Worm (Caenorhabditis elegans): Measurements from ENCODE around the gene lgc-11.

The lgc-11 gene

DNA sequence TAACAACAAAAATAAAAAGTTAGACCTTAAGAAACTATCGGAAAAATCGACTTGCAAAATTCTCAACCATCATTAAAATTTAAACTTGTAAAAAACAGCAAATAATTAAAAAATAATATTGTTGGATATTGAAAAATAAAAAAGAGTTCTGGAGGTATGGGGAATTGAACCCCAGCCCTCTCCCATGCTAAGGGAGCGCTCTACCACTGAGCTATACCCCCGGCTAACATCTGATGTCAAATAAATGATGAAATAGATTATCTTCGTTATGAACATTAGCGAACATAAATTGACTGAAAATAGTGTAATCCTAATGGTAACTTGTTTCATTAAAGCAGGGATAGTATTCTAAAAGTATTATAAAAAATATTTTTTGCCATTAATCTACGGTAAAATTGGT is 708 bp upstream of the lgc-11 start (continued):
- TF ChIP-seq hmg-20 (GFP tag; IDR thresholded peaks at IDR 0.05), result no peak
- TF ChIP-seq Y56A3A.18 (GFP tag; IDR thresholded peaks at IDR 0.05), result no peak
- TF ChIP-seq Y53G8AR.9 (GFP tag; conservative IDR thresholded peaks at IDR 0.05), result no peak
- TF ChIP-seq snpc-3.4 (tag; optimal IDR thresholded peaks at IDR 0.05), result peak; percentile 52
- no peak for TF ChIP-seq Y79H2A.3 (GFP tag; conservative IDR thresholded peaks at IDR 0.05)
- TF ChIP-seq B0019.2 (GFP tag; conservative IDR thresholded peaks at IDR 0.05), result no peak
- 0 out of 2 replicates have a peak, but pooled peaks have one; percentile 10 for TF ChIP-seq ztf-6 (GFP tag; IDR thresholded peaks at IDR 0.05)
- no peak for TF ChIP-seq sea-2 (GFP tag; IDR thresholded peaks at IDR 0.05)
- no peak for TF ChIP-seq athp-1 (tag; optimal IDR thresholded peaks at IDR 0.05)
- TF ChIP-seq ceh-27 (GFP tag; optimal IDR thresholded peaks at IDR 0.05), result no peak
- peak; percentile 61 for TF ChIP-seq mxl-1 (tag; optimal IDR thresholded peaks at IDR 0.05)
- TF ChIP-seq cebp-2 (GFP tag; IDR thresholded peaks at IDR 0.05), result no peak
- no peak for TF ChIP-seq F33H1.4 (GFP tag; IDR thresholded peaks at IDR 0.05)

DNA sequence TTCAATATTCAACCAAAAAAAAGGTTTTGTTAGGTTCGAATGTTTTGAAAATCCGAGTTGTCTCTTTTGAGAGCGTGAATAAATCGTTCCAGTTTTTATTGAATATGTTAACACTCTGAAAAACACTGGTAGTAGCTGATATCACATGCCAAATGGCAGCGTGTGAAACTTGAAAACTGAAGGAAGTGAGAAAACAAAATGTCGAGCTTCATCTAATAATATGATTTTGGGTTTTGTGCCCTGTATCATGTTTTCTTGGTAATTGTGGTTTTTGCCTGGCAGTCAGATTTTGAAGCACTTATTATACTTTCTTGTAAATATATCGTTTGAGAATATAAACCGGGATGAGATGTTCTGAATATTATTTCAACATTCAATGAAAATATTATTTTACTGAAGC is 3.6 kb downstream of the lgc-11 start, which contains the start of gene F48E3.6:
F48E3.6 (minus strand) TSS at position 101 of the 400 bp plus-strand sequence.
- TF ChIP-seq ekl-4 (GFP tag; IDR thresholded peaks at IDR 0.05), result no peak
- TF ChIP-seq madf-6 (GFP tag; IDR thresholded peaks at IDR 0.05), result no peak
- no peak for TF ChIP-seq ztf-3 (GFP tag; optimal IDR thresholded peaks at IDR 0.05)
- no peak for TF ChIP-seq dpff-1 (tag; optimal IDR thresholded peaks at IDR 0.05)
- TF ChIP-seq madf-3 (GFP tag; IDR thresholded peaks at IDR 0.05), result no peak
- TF ChIP-seq bed-1 (GFP tag; IDR thresholded peaks at IDR 0.05), result no peak
- no peak for TF ChIP-seq hlh-12 (tag; optimal IDR thresholded peaks at IDR 0.05)

DNA sequence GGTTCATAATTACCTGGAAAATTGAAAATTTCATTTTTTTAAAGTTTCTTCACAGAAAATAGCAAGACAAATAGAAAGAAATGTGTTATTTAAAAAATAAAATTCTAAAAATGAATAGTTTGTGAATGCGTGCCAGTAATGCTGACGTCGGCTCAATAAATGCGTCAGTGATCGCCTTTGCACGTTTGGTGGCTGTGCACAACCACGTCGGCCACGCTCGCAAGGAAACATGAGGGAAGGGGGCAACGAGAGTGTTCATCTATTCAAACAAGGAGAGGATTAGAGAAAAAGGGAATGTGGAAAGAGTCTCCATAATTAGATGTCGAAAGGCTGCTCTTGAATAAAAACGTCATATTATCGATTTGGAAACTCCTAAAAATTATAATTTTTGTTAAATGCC is 5.5 kb downstream of the lgc-11 start, which contains the start of gene uggt-1:
uggt-1 (minus strand) TSS at position 13 of the 400 bp plus-strand sequence.
- TF ChIP-seq pha-4 (tag; optimal IDR thresholded peaks at IDR 0.05) (no peak), rpc-1 (optimal IDR thresholded peaks at IDR 0.05) (no peak), rpc-1 (tag; optimal IDR thresholded peaks at IDR 0.05) (no peak), akir-1 (GFP tag; optimal IDR thresholded peaks at IDR 0.05) (no peak), nhr-27 (tag; optimal IDR thresholded peaks at IDR 0.05) (no peak), hmg-1.2 (GFP tag; IDR thresholded peaks at IDR 0.05) (peak; percentile 63), snpc-1.1 (tag; optimal IDR thresholded peaks at IDR 0.05; ENCODE audit: insufficient read depth) (no peak), B0019.2 (GFP tag; conservative IDR thresholded peaks at IDR 0.05) (no peak), dpff-1 (tag; optimal IDR thresholded peaks at IDR 0.05) (no peak), lin-35 (GFP tag; optimal IDR thresholded peaks at IDR 0.05) (peak in 1 of 3 experiments; percentile 87), him-1 (tag; optimal IDR thresholded peaks at IDR 0.05) (no peak), chd-7 (tag; optimal IDR thresholded peaks at IDR 0.05) (peak; percentile 69), sea-2 (GFP tag; IDR thresholded peaks at IDR 0.05) (no peak), mes-4 (tag; optimal IDR thresholded peaks at IDR 0.05) (no peak), unc-130 (GFP tag; optimal IDR thresholded peaks at IDR 0.05) (no peak), tbp1 (GFP tag; optimal IDR thresholded peaks at IDR 0.05) (peak; percentile 61), ceh-91 (GFP tag; IDR thresholded peaks at IDR 0.05) (no peak), F23B12.7 (tag; optimal IDR thresholded peaks at IDR 0.05; ENCODE audit: insufficient read depth) (no peak), ets-4 (GFP tag; optimal IDR thresholded peaks at IDR 0.05) (peak; percentile 59), somi-1 (GFP tag; optimal IDR thresholded peaks at IDR 0.05) (peak; percentile 72), atf-7 (tag; optimal IDR thresholded peaks at IDR 0.05) (peak; percentile 88), pbrm-1 (GFP tag; IDR thresholded peaks at IDR 0.05) (peak; percentile 85), lsl-1 (GFP tag; optimal IDR thresholded peaks at IDR 0.05) (no peak), tbx-9 (tag; optimal IDR thresholded peaks at IDR 0.05; ENCODE audit: borderline replicate concordance) (no peak), repo-1 (tag; optimal IDR thresholded peaks at IDR 0.05) (no peak), dox-1 (GFP tag; IDR thresholded peaks at IDR 0.05) (peak; percentile 94), F22D6.2 (tag; optimal IDR thresholded peaks at IDR 0.05) (no peak), rec-8 (tag; optimal IDR thresholded peaks at IDR 0.05) (no peak), madf-10 (tag; optimal IDR thresholded peaks at IDR 0.05) (peak; percentile 71), lag-1 (GFP tag; IDR thresholded peaks at IDR 0.05) (no peak)
